Fruit fly (Drosophila melanogaster): Measurements from ENCODE around the gene CG6576.
A peak's percentile ranks its signal among the peaks of the same experiment; 100 is the strongest.

The CG6576 gene

dm6 chr3L:8731494-8731994 is 24.2 kb upstream of the CG6576 start, which contains the start of gene Cp16:
Gene Cp16, plus strand, starts transcription at chr3L:8731944.
- no peak for TF ChIP-seq nom (GFP tag; optimal IDR thresholded peaks at IDR 0.05)
- TF ChIP-seq ind (GFP tag; optimal IDR thresholded peaks at IDR 0.05) = no peak
- TF ChIP-seq klu (GFP tag; IDR thresholded peaks at IDR 0.05) = no peak
- no peak for TF ChIP-seq CG17612 (GFP tag; IDR thresholded peaks at IDR 0.05)
- TF ChIP-seq inv (GFP tag; IDR thresholded peaks at IDR 0.05; ENCODE audit: partially characterized antibody) = no peak
- no peak for TF ChIP-seq row (GFP tag; IDR thresholded peaks at IDR 0.05)
- no peak for TF ChIP-seq Sry-β (GFP tag; optimal IDR thresholded peaks at IDR 0.05)
- no peak for TF ChIP-seq pros (GFP tag; optimal IDR thresholded peaks at IDR 0.05)
- 0 out of 2 replicates have a peak, but pooled peaks have one; percentile 1 for TF ChIP-seq Dref (GFP tag; IDR thresholded peaks at IDR 0.05)
- TF ChIP-seq Optix (GFP tag; IDR thresholded peaks at IDR 0.05) = no peak
- peak; percentile 20; the same call in 1 of the 3 replicates for TF ChIP-seq knrl (GFP tag; IDR thresholded peaks at IDR 0.05; ENCODE audit: partially characterized antibody)
- TF ChIP-seq otp (GFP tag; IDR thresholded peaks at IDR 0.05) = no peak
- no peak for TF ChIP-seq Myb (GFP tag; optimal IDR thresholded peaks at IDR 0.05)
- TF ChIP-seq CG3407 (GFP tag; optimal IDR thresholded peaks at IDR 0.05) = no peak
- peak; percentile 66 for TF ChIP-seq Hr39 (optimal IDR thresholded peaks at IDR 0.05)

DNA sequence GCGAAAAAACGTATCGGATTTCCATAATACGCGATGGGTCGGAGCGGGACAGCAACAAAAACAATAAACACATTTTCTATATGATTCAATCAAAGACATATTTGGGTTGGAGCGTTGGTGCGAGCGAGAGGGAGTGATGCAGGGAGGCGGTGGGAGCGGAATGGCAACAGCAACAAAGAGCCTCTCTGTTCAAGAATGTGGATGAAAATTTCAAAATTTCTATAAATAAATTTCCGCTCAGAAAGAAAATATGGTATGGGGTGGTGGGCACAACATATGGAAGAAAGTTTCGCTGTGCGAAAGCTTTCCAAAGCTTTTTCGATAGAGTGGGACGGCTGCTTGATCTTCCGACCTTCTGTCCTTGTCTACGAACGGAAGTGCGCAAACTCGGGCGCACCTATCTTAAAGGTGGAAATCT is 14.7 kb upstream of the CG6576 start:
- TF ChIP-seq CG3065 (GFP tag; optimal IDR thresholded peaks at IDR 0.05) (no peak), Mes4 (GFP tag; optimal IDR thresholded peaks at IDR 0.05) (no peak), hkb (optimal IDR thresholded peaks at IDR 0.05) (no peak), hkb (GFP tag; IDR thresholded peaks at IDR 0.05) (peak; percentile 37; the same call in 1 of the 2 replicates), CG4707 (GFP tag; optimal IDR thresholded peaks at IDR 0.05) (peak; percentile 31), sc (optimal IDR thresholded peaks at IDR 0.05) (no peak), sc (GFP tag; optimal IDR thresholded peaks at IDR 0.05) (no peak), CG14965 (GFP tag; optimal IDR thresholded peaks at IDR 0.05; ENCODE audit: borderline replicate concordance) (no peak), CG13894 (tag; optimal IDR thresholded peaks at IDR 0.05) (no peak), pum (GFP tag; optimal IDR thresholded peaks at IDR 0.05) (no peak), CG11085 (GFP tag; IDR thresholded peaks at IDR 0.05) (no peak), gsb (GFP tag; IDR thresholded peaks at IDR 0.05) (no peak), CG17912 (GFP tag; optimal IDR thresholded peaks at IDR 0.05) (peak; percentile 53), CG11247 (GFP tag; IDR thresholded peaks at IDR 0.05) (peak; percentile 27; the same call in 1 of the 2 replicates), HmgZ (tag; optimal IDR thresholded peaks at IDR 0.05) (no peak), CG4617 (GFP tag; optimal IDR thresholded peaks at IDR 0.05; ENCODE audit: borderline replicate concordance) (no peak), CG2116 (GFP tag; optimal IDR thresholded peaks at IDR 0.05) (peak; percentile 10), Nf-YC (tag; optimal IDR thresholded peaks at IDR 0.05) (no peak), CG14014 (GFP tag; IDR thresholded peaks at IDR 0.05) (peak; percentile 25; the same call in 1 of the 2 replicates), fd64A (GFP tag; optimal IDR thresholded peaks at IDR 0.05) (peak; percentile 20), MTF-1 (GFP tag; optimal IDR thresholded peaks at IDR 0.05; ENCODE audit: borderline replicate concordance) (peak; percentile 36), CG8359 (GFP tag; optimal IDR thresholded peaks at IDR 0.05; ENCODE audit: borderline replicate concordance) (no peak), bcd (GFP tag; optimal IDR thresholded peaks at IDR 0.05) (peak; percentile 30), Hmr (GFP tag; optimal IDR thresholded peaks at IDR 0.05) (peak; percentile 33), Pdp1 (GFP tag; optimal IDR thresholded peaks at IDR 0.05) (peak in 1 of 2 experiments; percentile 62), CG2889 (GFP tag; IDR thresholded peaks at IDR 0.05) (no peak), crp (GFP tag; optimal IDR thresholded peaks at IDR 0.05) (peak in 1 of 2 experiments; percentile 31), CG17361 (GFP tag; IDR thresholded peaks at IDR 0.05) (no peak), ATbp (GFP tag; optimal IDR thresholded peaks at IDR 0.05) (peak; percentile 64), CG17612 (GFP tag; IDR thresholded peaks at IDR 0.05) (no peak), CG8290 (GFP tag; optimal IDR thresholded peaks at IDR 0.05) (no peak), CG8290 (tag; optimal IDR thresholded peaks at IDR 0.05) (peak in 1 of 2 experiments; percentile 41), gt (GFP tag; IDR thresholded peaks at IDR 0.05) (no peak), CG3281 (GFP tag; optimal IDR thresholded peaks at IDR 0.05) (peak; percentile 70), CG34224 (GFP tag; IDR thresholded peaks at IDR 0.05; ENCODE audit: partially characterized antibody) (no peak), nmo (GFP tag; optimal IDR thresholded peaks at IDR 0.05) (peak; percentile 43)
